In genomic region chr3R:5066528-5067167, dm6 we compare ENCODE assay signal across 1 fruit fly cellular context.
TF ChIP-seq lines count a peak whose summit lies in the region.

No protein-coding gene starts in this region.

TF ChIP-seq in whole organism, embryonic, 481 proteins besides CTCF, POLR2A, EP300 and RAD21 (continued from another document):
- TF ChIP-seq lola (GFP tag; optimal IDR thresholded peaks at IDR 0.05; lab: Kevin White, UChicago) (no peak), HLH3B (GFP tag; IDR thresholded peaks at IDR 0.05; lab: Robert Waterston, UW) (no peak), chm (GFP tag; IDR thresholded peaks at IDR 0.05; lab: Robert Waterston, UW) (no peak; the same call in 1 of the 2 replicates), CG9797 (GFP tag; optimal IDR thresholded peaks at IDR 0.05; lab: Kevin White, UChicago) (no peak), cwo (GFP tag; optimal IDR thresholded peaks at IDR 0.05; lab: Kevin White, UChicago) (peak; percentile 6), CG11085 (GFP tag; IDR thresholded peaks at IDR 0.05; lab: Robert Waterston, UW) (no peak), Xrp1 (GFP tag; IDR thresholded peaks at IDR 0.05; lab: Robert Waterston, UW) (no peak), wek (GFP tag; optimal IDR thresholded peaks at IDR 0.05; lab: Kevin White, UChicago) (no peak), CG9609 (GFP tag; optimal IDR thresholded peaks at IDR 0.05; lab: Kevin White, UChicago) (no peak), seq (GFP tag; IDR thresholded peaks at IDR 0.05; lab: Robert Waterston, UW) (peak; percentile 32; the same call in 1 of the 2 replicates), rib (GFP tag; IDR thresholded peaks at IDR 0.05; lab: Robert Waterston, UW) (peak; percentile 50; the same call in 1 of the 2 replicates), esg (GFP tag; conservative IDR thresholded peaks at IDR 0.05; lab: Robert Waterston, UW) (no peak), HLH54F (GFP tag; optimal IDR thresholded peaks at IDR 0.05; lab: Kevin White, UChicago) (no peak), vnd (GFP tag; IDR thresholded peaks at IDR 0.05; lab: Robert Waterston, UW; ENCODE audit: partially characterized antibody) (0 out of 3 replicates have a peak, but pooled peaks have one; percentile 13), bcd (GFP tag; optimal IDR thresholded peaks at IDR 0.05; lab: Kevin White, UChicago) (no peak), cas (GFP tag; IDR thresholded peaks at IDR 0.05; lab: Robert Waterston, UW) (no peak), CG13296 (GFP tag; optimal IDR thresholded peaks at IDR 0.05; lab: Kevin White, UChicago) (no peak), gfzf (GFP tag; optimal IDR thresholded peaks at IDR 0.05; lab: Kevin White, UChicago) (no peak), insv (GFP tag; optimal IDR thresholded peaks at IDR 0.05; lab: Kevin White, UChicago) (no peak), zen (tag; optimal IDR thresholded peaks at IDR 0.05; lab: Kevin White, UChicago) (no peak), maf-S (GFP tag; optimal IDR thresholded peaks at IDR 0.05; lab: Kevin White, UChicago) (no peak), Trl (optimal IDR thresholded peaks at IDR 0.05; lab: Kevin White, UChicago) (no peak), Trl (GFP tag; optimal IDR thresholded peaks at IDR 0.05; lab: Kevin White, UChicago) (no peak), HmgD (GFP tag; optimal IDR thresholded peaks at IDR 0.05; lab: Kevin White, UChicago) (no peak), kni (GFP tag; optimal IDR thresholded peaks at IDR 0.05; lab: Kevin White, UChicago) (peak; percentile 72), luna (GFP tag; optimal IDR thresholded peaks at IDR 0.05; lab: Kevin White, UChicago) (no peak), CG9727 (GFP tag; optimal IDR thresholded peaks at IDR 0.05; lab: Kevin White, UChicago) (no peak), Gsc (GFP tag; IDR thresholded peaks at IDR 0.05; lab: Robert Waterston, UW) (no peak), CG1647 (GFP tag; optimal IDR thresholded peaks at IDR 0.05; lab: Kevin White, UChicago) (no peak), otp (GFP tag; IDR thresholded peaks at IDR 0.05; lab: Robert Waterston, UW) (0 out of 3 replicates have a peak, but pooled peaks have one; percentile 26), hkb (optimal IDR thresholded peaks at IDR 0.05; lab: Kevin White, UChicago) (no peak), hkb (GFP tag; IDR thresholded peaks at IDR 0.05; lab: Robert Waterston, UW) (no peak), aop (GFP tag; IDR thresholded peaks at IDR 0.05; lab: Robert Waterston, UW) (no peak), bigmax (GFP tag; optimal IDR thresholded peaks at IDR 0.05; lab: Kevin White, UChicago) (no peak), CG34422 (GFP tag; IDR thresholded peaks at IDR 0.05; lab: Robert Waterston, UW) (no peak), CG10321 (GFP tag; IDR thresholded peaks at IDR 0.05; lab: Robert Waterston, UW) (no peak), Camta (GFP tag; optimal IDR thresholded peaks at IDR 0.05; lab: Kevin White, UChicago) (no peak), jing (GFP tag; optimal IDR thresholded peaks at IDR 0.05; lab: Kevin White, UChicago) (no peak), ftz-f1 (GFP tag; optimal IDR thresholded peaks at IDR 0.05; lab: Kevin White, UChicago) (peak; percentile 7), CG15073 (GFP tag; optimal IDR thresholded peaks at IDR 0.05; lab: Kevin White, UChicago) (no peak), dati (GFP tag; IDR thresholded peaks at IDR 0.05; lab: Robert Waterston, UW) (no peak), CG10979 (tag; optimal IDR thresholded peaks at IDR 0.05; lab: Kevin White, UChicago) (no peak), Spps (tag; optimal IDR thresholded peaks at IDR 0.05; lab: Kevin White, UChicago) (no peak), CG4617 (GFP tag; optimal IDR thresholded peaks at IDR 0.05; lab: Kevin White, UChicago; ENCODE audit: borderline replicate concordance) (no peak), oc (tag; optimal IDR thresholded peaks at IDR 0.05; lab: Kevin White, UChicago) (peak; percentile 54), Mes4 (GFP tag; optimal IDR thresholded peaks at IDR 0.05; lab: Kevin White, UChicago) (no peak), CG2199 (GFP tag; IDR thresholded peaks at IDR 0.05; lab: Robert Waterston, UW) (0 out of 3 replicates have a peak, but pooled peaks have one; percentile 37), CG17568 (GFP tag; optimal IDR thresholded peaks at IDR 0.05; lab: Kevin White, UChicago) (no peak), zfh1 (GFP tag; IDR thresholded peaks at IDR 0.05; lab: Robert Waterston, UW) (peak; percentile 20; the same call in 1 of the 3 replicates), Adf1 (GFP tag; IDR thresholded peaks at IDR 0.05; lab: Robert Waterston, UW) (peak; percentile 17; the same call in 1 of the 2 replicates), MESR4 (GFP tag; optimal IDR thresholded peaks at IDR 0.05; lab: Kevin White, UChicago) (no peak)
TF ChIP-seq in whole organism, embryonic: peak in this region for 37.
